Worm (Caenorhabditis elegans): ENCODE results near the gene ins-10.

- TF ChIP-seq unc-39 (tag; optimal IDR thresholded peaks at IDR 0.05): no peak
- TF ChIP-seq lin-39 (tag; optimal IDR thresholded peaks at IDR 0.05): no peak
- TF ChIP-seq ceh-9 (tag; optimal IDR thresholded peaks at IDR 0.05): no peak
- no peak for TF ChIP-seq ZK546.5 (tag; optimal IDR thresholded peaks at IDR 0.05)
- no peak for TF ChIP-seq elt-1 (tag; optimal IDR thresholded peaks at IDR 0.05)
- no peak for TF ChIP-seq nhr-28 (tag; optimal IDR thresholded peaks at IDR 0.05)
- TF ChIP-seq nhr-12 (tag; optimal IDR thresholded peaks at IDR 0.05): no peak
- no peak for TF ChIP-seq zag-1 (tag; optimal IDR thresholded peaks at IDR 0.05)
- TF ChIP-seq ceh-82 (tag; optimal IDR thresholded peaks at IDR 0.05): no peak
- TF ChIP-seq lin-15B (tag; optimal IDR thresholded peaks at IDR 0.05): no peak
- TF ChIP-seq ama-1 (optimal IDR thresholded peaks at IDR 0.05): no peak
- no peak for TF ChIP-seq elt-3 (tag; optimal IDR thresholded peaks at IDR 0.05)
Measured at ce11 chrV:14010021-14010420, 23.7 kb upstream of the ins-10 start.

All from whole organism, L3 larva.